Worm (Caenorhabditis elegans): Measurements from ENCODE around the gene T05B9.2.

The T05B9.2 gene

DNA sequence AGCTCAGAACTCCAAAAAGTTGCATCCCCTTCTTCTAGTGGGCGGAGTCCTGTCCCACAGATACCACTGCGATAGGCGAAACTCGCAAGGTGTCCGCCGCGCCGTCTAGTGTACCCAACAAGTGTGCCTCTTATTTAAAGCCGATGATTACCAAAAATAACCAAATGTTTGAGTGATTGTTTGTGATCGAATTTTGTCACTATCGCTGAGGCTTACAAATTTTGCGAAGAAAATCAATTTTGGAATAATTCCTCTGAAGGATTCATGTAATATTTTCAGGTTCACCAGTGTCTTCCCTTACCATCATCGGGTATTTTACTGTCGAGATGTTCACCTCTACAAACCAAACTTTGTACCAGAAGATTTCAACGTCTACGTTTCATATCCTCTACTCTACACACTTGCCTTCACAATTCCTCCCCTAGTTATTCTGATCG lies 31.6 kb upstream of the T05B9.2 start (continued):
- TF ChIP-seq snpc-1.3 (tag; optimal IDR thresholded peaks at IDR 0.05; ENCODE audit: insufficient read depth) (peak; percentile 95), lin-40 (tag; optimal IDR thresholded peaks at IDR 0.05) (peak; percentile 81), chd-7 (tag; optimal IDR thresholded peaks at IDR 0.05) (peak; percentile 23), ekl-4 (GFP tag; IDR thresholded peaks at IDR 0.05) (peak; percentile 89), sdz-38 (tag; optimal IDR thresholded peaks at IDR 0.05) (no peak), mcd-1 (GFP tag; IDR thresholded peaks at IDR 0.05) (peak; percentile 88), gei-17 (GFP tag; optimal IDR thresholded peaks at IDR 0.05) (peak; percentile 78), ztf-3 (GFP tag; optimal IDR thresholded peaks at IDR 0.05) (no peak), rpc-1 (optimal IDR thresholded peaks at IDR 0.05) (no peak), rpc-1 (tag; optimal IDR thresholded peaks at IDR 0.05) (peak; percentile 24), rcor-1 (GFP tag; IDR thresholded peaks at IDR 0.05) (peak; percentile 91), madf-3 (GFP tag; IDR thresholded peaks at IDR 0.05) (peak; percentile 76; the same call in 1 of the 2 replicates), nfyb-1 (GFP tag; IDR thresholded peaks at IDR 0.05) (peak; percentile 86), ztf-22 (GFP tag; optimal IDR thresholded peaks at IDR 0.05) (no peak), snpc-3.4 (tag; optimal IDR thresholded peaks at IDR 0.05) (peak; percentile 98), F49E8.2 (tag; optimal IDR thresholded peaks at IDR 0.05; ENCODE audit: insufficient read depth) (peak; percentile 88), K12H6.12 (tag; optimal IDR thresholded peaks at IDR 0.05) (peak; percentile 38), F57C9.4 (tag; optimal IDR thresholded peaks at IDR 0.05) (no peak), Y56A3A.18 (GFP tag; IDR thresholded peaks at IDR 0.05) (peak; percentile 66; the same call in 1 of the 2 replicates), hmg-20 (GFP tag; IDR thresholded peaks at IDR 0.05) (peak; percentile 68; the same call in 1 of the 2 replicates), C17E4.6 (GFP tag; IDR thresholded peaks at IDR 0.05) (peak; percentile 71; the same call in 1 of the 2 replicates), B0336.3 (GFP tag; IDR thresholded peaks at IDR 0.05) (peak; percentile 96), lsl-1 (GFP tag; optimal IDR thresholded peaks at IDR 0.05) (peak; percentile 92), snpc-1.1 (tag; optimal IDR thresholded peaks at IDR 0.05; ENCODE audit: insufficient read depth) (peak; percentile 99), sptf-2 (GFP tag; optimal IDR thresholded peaks at IDR 0.05) (no peak), lag-1 (GFP tag; IDR thresholded peaks at IDR 0.05) (no peak), madf-6 (GFP tag; IDR thresholded peaks at IDR 0.05) (peak; percentile 97), lin-54 (GFP tag; optimal IDR thresholded peaks at IDR 0.05) (peak; percentile 85), lin-26 (GFP tag; IDR thresholded peaks at IDR 0.05) (peak; percentile 64; the same call in 1 of the 2 replicates), rec-8 (tag; optimal IDR thresholded peaks at IDR 0.05) (peak in 1 of 2 experiments; percentile 38), ceh-100 (GFP tag; IDR thresholded peaks at IDR 0.05) (peak; percentile 66), lir-1 (GFP tag; conservative IDR thresholded peaks at IDR 0.05) (0 out of 2 replicates have a peak, but pooled peaks have one; percentile 39), attf-3 (GFP tag; conservative IDR thresholded peaks at IDR 0.05) (peak; percentile 62), F33H1.4 (GFP tag; IDR thresholded peaks at IDR 0.05) (peak; percentile 74), nhr-179 (tag; optimal IDR thresholded peaks at IDR 0.05) (peak; percentile 11), egl-44 (GFP tag; IDR thresholded peaks at IDR 0.05) (0 out of 2 replicates have a peak, but pooled peaks have one; percentile 20), ztf-18 (tag; optimal IDR thresholded peaks at IDR 0.05) (peak; percentile 66), dpl-1 (GFP tag; optimal IDR thresholded peaks at IDR 0.05) (no peak), ceh-40 (GFP tag; IDR thresholded peaks at IDR 0.05) (0 out of 2 replicates have a peak, but pooled peaks have one; percentile 4), ztf-6 (GFP tag; IDR thresholded peaks at IDR 0.05) (0 out of 2 replicates have a peak, but pooled peaks have one; percentile 13), hrde-1 (tag; optimal IDR thresholded peaks at IDR 0.05; ENCODE audit: borderline replicate concordance) (peak; percentile 32), akir-1 (GFP tag; optimal IDR thresholded peaks at IDR 0.05) (no peak), F52B5.7 (tag; optimal IDR thresholded peaks at IDR 0.05) (peak; percentile 37), B0019.2 (GFP tag; conservative IDR thresholded peaks at IDR 0.05) (peak; percentile 61), ztf-25 (GFP tag; IDR thresholded peaks at IDR 0.05) (no peak), hlh-12 (tag; optimal IDR thresholded peaks at IDR 0.05) (no peak), ceh-58 (GFP tag; IDR thresholded peaks at IDR 0.05) (no peak)
